Worm (Caenorhabditis elegans): ENCODE data around the gene col-184.
A peak's percentile ranks its signal among the peaks of the same experiment; 100 is the strongest.

- TF ChIP-seq dpl-1 (GFP tag; optimal IDR thresholded peaks at IDR 0.05) = no peak
- peak; percentile 13 for TF ChIP-seq zim-3 (tag; optimal IDR thresholded peaks at IDR 0.05)
- TF ChIP-seq let-526 (GFP tag; IDR thresholded peaks at IDR 0.05) = no peak
- TF ChIP-seq T26A5.8 (tag; optimal IDR thresholded peaks at IDR 0.05) = no peak
- TF ChIP-seq rcor-1 (GFP tag; IDR thresholded peaks at IDR 0.05) = peak; percentile 68
- no peak for TF ChIP-seq F49E8.2 (tag; optimal IDR thresholded peaks at IDR 0.05; ENCODE audit: insufficient read depth)
- no peak for TF ChIP-seq lag-1 (GFP tag; IDR thresholded peaks at IDR 0.05)
- TF ChIP-seq hlh-12 (tag; optimal IDR thresholded peaks at IDR 0.05) = no peak
- TF ChIP-seq ama-1 (optimal IDR thresholded peaks at IDR 0.05) = no peak
- no peak for TF ChIP-seq ama-1 (GFP tag; optimal IDR thresholded peaks at IDR 0.05)
These were observed 26.8 kb upstream of the col-184 start for ce11 chrX:13442446-13442845.
